Fruit fly (Drosophila melanogaster): Measurements from ENCODE around the gene TwdlM.

TwdlM gene

DNA sequence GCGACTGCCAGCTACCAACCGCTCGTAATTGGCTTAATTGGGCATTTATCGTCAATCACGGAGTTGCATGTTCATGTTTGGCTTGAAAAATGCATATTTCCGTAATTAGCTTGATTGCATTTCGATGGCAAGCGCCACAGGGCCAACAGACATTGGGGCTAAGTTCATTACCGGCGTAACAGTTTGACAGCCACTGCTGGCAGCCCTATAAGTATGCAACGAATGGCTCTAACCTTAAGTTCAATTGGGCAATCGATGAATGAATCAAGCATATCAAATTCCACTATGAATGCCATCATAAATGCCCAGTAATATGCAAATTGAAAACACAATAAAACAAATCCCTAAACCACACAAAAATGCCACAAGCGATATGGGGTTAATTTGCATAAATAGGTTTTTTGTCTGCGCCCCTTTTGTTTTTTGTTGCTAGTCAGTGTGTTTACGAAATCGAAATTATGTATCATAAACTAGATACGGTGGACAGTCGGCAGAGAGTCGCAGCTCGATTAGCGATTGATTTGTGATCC is 36.6 kb downstream of the TwdlM start:
- TF ChIP-seq CG32121 (GFP tag; IDR thresholded peaks at IDR 0.05) (no peak), Pif1B (GFP tag; optimal IDR thresholded peaks at IDR 0.05) (no peak), Snoo (tag; optimal IDR thresholded peaks at IDR 0.05) (no peak), CG10348 (GFP tag; IDR thresholded peaks at IDR 0.05) (no peak), CG4496 (GFP tag; IDR thresholded peaks at IDR 0.05) (no peak), CG15710 (tag; optimal IDR thresholded peaks at IDR 0.05) (no peak), D1 (tag; optimal IDR thresholded peaks at IDR 0.05) (no peak), rn (GFP tag; IDR thresholded peaks at IDR 0.05) (no peak), CG8159 (tag; optimal IDR thresholded peaks at IDR 0.05) (no peak), Ets98B (GFP tag; IDR thresholded peaks at IDR 0.05) (no peak), EcR (GFP tag; optimal IDR thresholded peaks at IDR 0.05) (no peak), CG17806 (tag; optimal IDR thresholded peaks at IDR 0.05) (no peak), CG9948 (tag; optimal IDR thresholded peaks at IDR 0.05) (no peak)

- TF ChIP-seq CG34367 (tag; optimal IDR thresholded peaks at IDR 0.05), result no peak
- TF ChIP-seq Snoo (tag; optimal IDR thresholded peaks at IDR 0.05), result no peak
- TF ChIP-seq CG8159 (tag; optimal IDR thresholded peaks at IDR 0.05), result no peak
- TF ChIP-seq CG17806 (tag; optimal IDR thresholded peaks at IDR 0.05), result no peak
- no peak for TF ChIP-seq CG14655 (GFP tag; optimal IDR thresholded peaks at IDR 0.05)
- TF ChIP-seq rn (GFP tag; IDR thresholded peaks at IDR 0.05), result no peak
- TF ChIP-seq CG15710 (tag; optimal IDR thresholded peaks at IDR 0.05), result no peak
- no peak for TF ChIP-seq Ets98B (GFP tag; IDR thresholded peaks at IDR 0.05)
Observed at dm6 chr3R:26656140-26656539, 37.2 kb downstream of the TwdlM start, which contains the start of gene Tb. Gene Tb, plus strand, starts transcription at chr3R:26656440.
